Fruit fly (Drosophila melanogaster) whole organism, prepupa: Measurements from ENCODE around the gene Spg7.
A peak's percentile ranks its signal among the peaks of the same experiment; 100 is the strongest.

Experiments
- CG11762 ChIP-seq: fragments of 200-800 bp; sonication (Bioruptor generic); optimal IDR thresholded peaks from 3 replicates; lab custom pipeline; 2016; ENCODE audit warnings: missing biosample characterization, missing genetic modification characterization; ENCODE audit not compliant: insufficient read depth
- CG16779 ChIP-seq: fragments of 200-800 bp; sonication (Bioruptor generic); optimal IDR thresholded peaks from 3 replicates; lab custom pipeline; 2017; ENCODE audit warnings: missing biosample characterization, mild to moderate bottlenecking, missing genetic modification characterization
- CG7368 ChIP-seq: fragments of 200-800 bp; sonication (Bioruptor generic); optimal IDR thresholded peaks from 3 replicates; lab custom pipeline; 2016; ENCODE audit warnings: missing biosample characterization, missing genetic modification characterization
- Gug ChIP-seq: fragments of 200-800 bp; sonication (Bioruptor generic); IDR thresholded peaks from 2 replicates; pipeline ENCODE4 v1.3.6; 2022; ENCODE audit warnings: missing biosample characterization, missing genetic modification characterization
- Lpt ChIP-seq: fragments of 200-800 bp; sonication (Bioruptor generic); optimal IDR thresholded peaks from 3 replicates; lab custom pipeline; 2016; ENCODE audit warnings: missing biosample characterization, missing genetic modification characterization
- achi ChIP-seq: fragments of 200-800 bp; sonication (Bioruptor generic); optimal IDR thresholded peaks from 3 replicates; lab custom pipeline; 2016; ENCODE audit warnings: missing biosample characterization, missing genetic modification characterization
- acj6 ChIP-seq: fragments of 200-800 bp; sonication (Bioruptor generic); optimal IDR thresholded peaks from 3 replicates; lab custom pipeline; 2016; ENCODE audit warnings: missing biosample characterization, missing genetic modification characterization

- TF ChIP-seq CG7368 (GFP tag; lab: Kevin White, UChicago), result no peak
- TF ChIP-seq Lpt, result peak; percentile 9
- TF ChIP-seq acj6, result no peak
- no peak for TF ChIP-seq CG11762 (GFP tag; lab: Kevin White, UChicago)
- TF ChIP-seq CG16779 (tag; lab: Kevin White, UChicago), result no peak
- TF ChIP-seq achi (GFP tag; lab: Kevin White, UChicago), result no peak
- TF ChIP-seq Gug (GFP tag; lab: Robert Waterston, UW), result 0 out of 2 replicates have a peak, but pooled peaks have one; percentile 11
These were observed 45.7 kb downstream of the Spg7 start for dm6 chrX:2652124-2652923.
